Fruit fly (Drosophila melanogaster) whole organism, embryonic: Measurements from ENCODE around the gene Jon99Ciii.

Experiments
- Ada2b ChIP-seq: fragments of 200-800 bp; sonication (Bioruptor generic); IDR thresholded peaks from 2 replicates; pipeline ENCODE4 v1.3.6; 2022; ENCODE audit warnings: missing biosample characterization, missing genetic modification characterization
- CG10267 ChIP-seq: fragments of 200-800 bp; sonication (Bioruptor generic); optimal IDR thresholded peaks from 2 replicates; lab custom pipeline; 2018; ENCODE audit warnings: missing biosample characterization, mild to moderate bottlenecking, missing genetic modification characterization, moderate library complexity
- CG11093 ChIP-seq: fragments of 200-800 bp; sonication (Bioruptor generic); IDR thresholded peaks from 3 replicates; pipeline ENCODE4 v1.3.6; 2022; ENCODE audit warnings: missing biosample characterization, missing genetic modification characterization
- CG11398 ChIP-seq: fragments of 200-800 bp; sonication (Bioruptor generic); optimal IDR thresholded peaks from 2 replicates; lab custom pipeline; 2016; ENCODE audit warnings: missing biosample characterization, missing genetic modification characterization
- CG11696 ChIP-seq: fragments of 200-800 bp; sonication (Bioruptor generic); IDR thresholded peaks from 2 replicates; pipeline ENCODE4 v1.3.6; 2022; ENCODE audit warnings: missing biosample characterization, missing genetic modification characterization
- CG12104 ChIP-seq: fragments of 200-800 bp; sonication (Bioruptor generic); optimal IDR thresholded peaks from 3 replicates; lab custom pipeline; 2016; ENCODE audit warnings: missing biosample characterization, missing genetic modification characterization
- CG12659 ChIP-seq: fragments of 200-800 bp; sonication (Bioruptor generic); optimal IDR thresholded peaks from 3 replicates; lab custom pipeline; 2017; ENCODE audit warnings: mild to moderate bottlenecking, missing biosample characterization, missing genetic modification reagents, missing genetic modification characterization
- CG13287 ChIP-seq: fragments of 200-800 bp; sonication (Bioruptor generic); IDR thresholded peaks from 2 replicates; pipeline ENCODE4 v1.3.6; 2022; ENCODE audit warnings: missing biosample characterization, missing genetic modification characterization; ENCODE audit not compliant: partially characterized antibody
- CG13775 ChIP-seq: fragments of 200-800 bp; sonication (Bioruptor generic); optimal IDR thresholded peaks from 3 replicates; lab custom pipeline; 2017; ENCODE audit warnings: missing biosample characterization, mild to moderate bottlenecking, missing genetic modification characterization
- CG14965 ChIP-seq: fragments of 200-800 bp; sonication (Bioruptor generic); optimal IDR thresholded peaks from 2 replicates; lab custom pipeline; 2016; ENCODE audit warnings: missing biosample characterization, missing genetic modification characterization, borderline replicate concordance
- CG15011 ChIP-seq: fragments of 200-800 bp; sonication (Bioruptor generic); optimal IDR thresholded peaks from 3 replicates; lab custom pipeline; 2018; ENCODE audit warnings: missing biosample characterization, mild to moderate bottlenecking, missing genetic modification characterization
- CG15269 ChIP-seq: fragments of 200-800 bp; sonication (Bioruptor generic); optimal IDR thresholded peaks from 2 replicates; lab custom pipeline; 2018; ENCODE audit warnings: missing biosample characterization, mild to moderate bottlenecking, missing genetic modification characterization, moderate library complexity
- CG16815 ChIP-seq: fragments of 200-800 bp; sonication (Bioruptor generic); optimal IDR thresholded peaks from 3 replicates; lab custom pipeline; 2017; ENCODE audit warnings: missing biosample characterization, mild to moderate bottlenecking, missing genetic modification characterization
- CG18764 ChIP-seq: fragments of 200-800 bp; sonication (Bioruptor generic); optimal IDR thresholded peaks from 3 replicates; lab custom pipeline; 2016; ENCODE audit warnings: missing biosample characterization, missing genetic modification characterization
- CG2120 ChIP-seq: fragments of 200-800 bp; sonication (Bioruptor generic); optimal IDR thresholded peaks from 3 replicates; lab custom pipeline; 2016; ENCODE audit warnings: missing biosample characterization, missing genetic modification characterization
- CG2129 ChIP-seq: fragments of 200-800 bp; sonication (Bioruptor generic); IDR thresholded peaks from 2 replicates; pipeline ENCODE4 v1.3.6; 2022; ENCODE audit warnings: missing biosample characterization, missing genetic modification characterization; ENCODE audit not compliant: partially characterized antibody
- CG5180 ChIP-seq: fragments of 200-800 bp; sonication (Bioruptor generic); optimal IDR thresholded peaks from 3 replicates; lab custom pipeline; 2017; ENCODE audit warnings: missing biosample characterization, missing genetic modification characterization, mild to moderate bottlenecking, moderate library complexity, missing genetic modification reagents
- CG6654 ChIP-seq: fragments of 200-800 bp; sonication (Bioruptor generic); optimal IDR thresholded peaks from 2 replicates; lab custom pipeline; 2017; ENCODE audit warnings: missing biosample characterization, mild to moderate bottlenecking, missing genetic modification characterization
- CG6765 ChIP-seq: fragments of 200-800 bp; sonication (Bioruptor generic); optimal IDR thresholded peaks from 3 replicates; lab custom pipeline; 2017; ENCODE audit warnings: missing biosample characterization, mild to moderate bottlenecking, missing genetic modification characterization
- CG7556 ChIP-seq: fragments of 200-800 bp; sonication (Bioruptor generic); optimal IDR thresholded peaks from 2 replicates; lab custom pipeline; 2017; ENCODE audit warnings: missing biosample characterization, mild to moderate bottlenecking, missing genetic modification characterization
- CG8089 ChIP-seq: fragments of 200-800 bp; sonication (Bioruptor generic); optimal IDR thresholded peaks from 3 replicates; lab custom pipeline; 2016; ENCODE audit warnings: missing biosample characterization, missing genetic modification characterization
- CG8765 ChIP-seq: fragments of 200-800 bp; sonication (Bioruptor generic); IDR thresholded peaks from 2 replicates; pipeline ENCODE4 v1.3.6; 2022; ENCODE audit warnings: missing biosample characterization, missing genetic modification characterization
- CG9609 ChIP-seq: fragments of 200-800 bp; sonication (Bioruptor generic); optimal IDR thresholded peaks from 3 replicates; lab custom pipeline; 2016; ENCODE audit warnings: missing biosample characterization, missing genetic modification characterization
- Deaf1 ChIP-seq: fragments of 200-800 bp; optimal IDR thresholded peaks from 3 replicates; lab custom pipeline; 2019; ENCODE audit warnings: missing biosample characterization, mild to moderate bottlenecking, missing genetic modification characterization, moderate library complexity
- ERR ChIP-seq: fragments of 200-800 bp; sonication (Bioruptor generic); optimal IDR thresholded peaks from 2 replicates; lab custom pipeline; 2016; ENCODE audit warnings: missing biosample characterization, missing genetic modification characterization
- Gug ChIP-seq: fragments of 200-800 bp; sonication (Bioruptor generic); IDR thresholded peaks from 4 replicates; pipeline ENCODE4 v1.3.6; 2022; ENCODE audit warnings: missing biosample characterization, missing genetic modification characterization
- HHEX ChIP-seq: fragments of 200-800 bp; sonication (Bioruptor generic); optimal IDR thresholded peaks from 3 replicates; lab custom pipeline; 2017; ENCODE audit warnings: missing biosample characterization, mild to moderate bottlenecking, missing genetic modification characterization, missing genetic modification reagents
- Hmx ChIP-seq: fragments of 200-800 bp; sonication (Bioruptor generic); optimal IDR thresholded peaks from 2 replicates; lab custom pipeline; 2016; ENCODE audit warnings: missing biosample characterization, missing genetic modification characterization
- Hr51 ChIP-seq, 2 experiments: fragments of 200-800 bp; sonication (Bioruptor generic); optimal IDR thresholded peaks; 2 replicates in 1 of 2; 3 replicates in 1 of 2; lab custom pipeline; 2016 to 2018; ENCODE audit warnings: missing biosample characterization in 2 of 2, missing genetic modification characterization in 2 of 2, mild to moderate bottlenecking in 1 of 2, moderate library complexity in 1 of 2
- Mad ChIP-seq: fragments of 200-800 bp; sonication (Bioruptor generic); optimal IDR thresholded peaks from 2 replicates; lab custom pipeline; 2016; ENCODE audit warnings: missing biosample characterization, missing genetic modification characterization
- Med ChIP-seq: fragments of 200-800 bp; sonication (Bioruptor generic); peaks from one replicate; lab custom pipeline; 2016; ENCODE audit warnings: missing biosample characterization, missing genetic modification characterization, mild to moderate bottlenecking, inconsistent platforms, moderate library complexity
- Myb ChIP-seq: fragments of 200-800 bp; sonication (Bioruptor generic); optimal IDR thresholded peaks from 2 replicates; lab custom pipeline; 2016; ENCODE audit warnings: missing biosample characterization, missing genetic modification characterization
- NFAT ChIP-seq: fragments of 200-800 bp; sonication (Bioruptor generic); IDR thresholded peaks from 2 replicates; pipeline ENCODE4 v1.3.6; 2022; ENCODE audit warnings: missing biosample characterization, missing genetic modification characterization
- Nf-YA ChIP-seq: fragments of 200-800 bp; sonication (Bioruptor generic); IDR thresholded peaks from 2 replicates; pipeline ENCODE4 v1.3.6; 2022; ENCODE audit warnings: missing biosample characterization, missing genetic modification characterization
- NfI ChIP-seq: fragments of 200-800 bp; sonication (Bioruptor generic); optimal IDR thresholded peaks from 3 replicates; lab custom pipeline; 2018; ENCODE audit warnings: missing biosample characterization, mild to moderate bottlenecking, missing genetic modification characterization, moderate library complexity
- Sry-β ChIP-seq: fragments of 200-800 bp; sonication (Bioruptor generic); optimal IDR thresholded peaks from 2 replicates; lab custom pipeline; 2018; ENCODE audit warnings: missing biosample characterization, mild to moderate bottlenecking, missing genetic modification characterization, moderate library complexity
- Sry-δ ChIP-seq: fragments of 200-800 bp; sonication (Bioruptor generic); optimal IDR thresholded peaks from 2 replicates; lab custom pipeline; 2016; ENCODE audit warnings: missing biosample characterization, missing genetic modification characterization
- ato ChIP-seq: fragments of 200-800 bp; sonication (Bioruptor generic); IDR thresholded peaks from 2 replicates; pipeline ENCODE4 v1.3.6; 2022; ENCODE audit warnings: missing biosample characterization, missing genetic modification characterization; ENCODE audit not compliant: partially characterized antibody
- bowl ChIP-seq: fragments of 200-800 bp; sonication (Bioruptor generic); IDR thresholded peaks from 2 replicates; pipeline ENCODE4 v1.3.6; 2022; ENCODE audit warnings: missing biosample characterization, missing genetic modification characterization
- cato ChIP-seq: fragments of 200-800 bp; sonication (Bioruptor generic); optimal IDR thresholded peaks from 2 replicates; lab custom pipeline; 2016; ENCODE audit warnings: missing biosample characterization, missing genetic modification characterization, borderline replicate concordance
- crol ChIP-seq: fragments of 200-800 bp; sonication (Bioruptor generic); IDR thresholded peaks from 2 replicates; pipeline ENCODE4 v1.3.6; 2022; ENCODE audit warnings: missing biosample characterization, missing genetic modification characterization
- esg ChIP-seq: fragments of 200-800 bp; sonication (Bioruptor generic); conservative IDR thresholded peaks from 2 replicates; pipeline ENCODE4 v1.3.6; 2022; ENCODE audit warnings: missing biosample characterization, missing genetic modification characterization
- ewg ChIP-seq: fragments of 200-800 bp; sonication (Bioruptor generic); optimal IDR thresholded peaks from 3 replicates; lab custom pipeline; 2017; ENCODE audit warnings: mild to moderate bottlenecking, missing biosample characterization, missing genetic modification reagents, missing genetic modification characterization
- her ChIP-seq: fragments of 200-800 bp; sonication (Bioruptor generic); optimal IDR thresholded peaks from 2 replicates; lab custom pipeline; 2016; ENCODE audit warnings: missing biosample characterization, missing genetic modification characterization
- hth ChIP-seq: fragments of >200 bp; optimal IDR thresholded peaks from 2 replicates; lab custom pipeline; 2017; ENCODE audit warnings: inconsistent platforms
- ind ChIP-seq: fragments of 200-800 bp; sonication (Bioruptor generic); optimal IDR thresholded peaks from 3 replicates; lab custom pipeline; 2016; ENCODE audit warnings: missing biosample characterization, missing genetic modification characterization
- ken ChIP-seq: fragments of 200-800 bp; sonication (Bioruptor generic); IDR thresholded peaks from 3 replicates; pipeline ENCODE4 v1.3.6; 2022; ENCODE audit warnings: missing biosample characterization, missing genetic modification characterization
- nau ChIP-seq: fragments of 200-800 bp; sonication (Bioruptor generic); optimal IDR thresholded peaks from 3 replicates; lab custom pipeline; 2017; ENCODE audit warnings: missing biosample characterization, mild to moderate bottlenecking, missing genetic modification characterization, missing genetic modification reagents
- nerfin-1 ChIP-seq: fragments of 200-800 bp; sonication (Bioruptor generic); optimal IDR thresholded peaks from 3 replicates; lab custom pipeline; 2019; ENCODE audit warnings: missing biosample characterization, mild to moderate bottlenecking, missing genetic modification characterization, moderate library complexity
- row ChIP-seq: fragments of 200-800 bp; sonication (Bioruptor generic); IDR thresholded peaks from 3 replicates; pipeline ENCODE4 v1.3.6; 2022; ENCODE audit warnings: missing biosample characterization, missing genetic modification characterization
- sima ChIP-seq: fragments of 200-800 bp; sonication (Bioruptor generic); optimal IDR thresholded peaks from 2 replicates; lab custom pipeline; 2016; ENCODE audit warnings: missing biosample characterization, missing genetic modification characterization
- slbo ChIP-seq: fragments of 200-800 bp; sonication (Bioruptor generic); IDR thresholded peaks from 2 replicates; pipeline ENCODE4 v1.3.6; 2022; ENCODE audit warnings: missing biosample characterization, missing genetic modification characterization

Jon99Ciii gene

DNA sequence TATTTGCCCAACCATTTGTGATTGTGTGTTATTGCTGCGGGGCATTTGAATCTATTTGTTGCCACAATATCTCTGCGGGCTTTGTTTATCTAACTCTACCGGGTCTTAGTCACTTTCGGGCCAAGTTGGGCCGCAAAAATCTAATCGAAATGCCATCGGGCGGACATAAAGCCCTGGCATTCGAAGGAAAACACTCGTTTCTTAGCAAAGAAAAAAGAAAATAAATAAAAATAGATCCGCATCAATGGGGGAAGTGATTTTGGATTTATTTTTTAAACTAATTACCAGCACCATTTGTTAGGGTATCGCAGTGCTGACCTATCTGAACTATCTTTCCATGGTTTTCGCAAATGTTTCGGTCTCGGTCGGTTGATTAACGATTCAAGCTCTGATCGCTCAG lies 23.4 kb upstream of the Jon99Ciii start (continued):
- TF ChIP-seq CG16815: no peak
- TF ChIP-seq ind (GFP tag; lab: Kevin White, UChicago): no peak
- no peak for TF ChIP-seq CG7556 (GFP tag; lab: Kevin White, UChicago)
- TF ChIP-seq Deaf1 (tag; lab: Kevin White, UChicago): no peak
- peak; percentile 56 for TF ChIP-seq slbo (GFP tag; lab: Robert Waterston, UW)
- no peak for TF ChIP-seq Gug
- no peak for TF ChIP-seq CG5180 (GFP tag; lab: Kevin White, UChicago)
- TF ChIP-seq CG15269 (tag; lab: Kevin White, UChicago): peak; percentile 5
- no peak for TF ChIP-seq CG18764 (GFP tag; lab: Kevin White, UChicago)
- no peak for TF ChIP-seq bowl (GFP tag; lab: Robert Waterston, UW)
- no peak for TF ChIP-seq CG11398 (GFP tag; lab: Kevin White, UChicago)
- TF ChIP-seq nerfin-1: no peak
- no peak for TF ChIP-seq CG11696 (GFP tag; lab: Robert Waterston, UW)
- TF ChIP-seq CG2120: peak; percentile 53
- TF ChIP-seq CG8089 (GFP tag; lab: Kevin White, UChicago): no peak
- TF ChIP-seq ato (GFP tag; lab: Robert Waterston, UW): no peak
- no peak for TF ChIP-seq Sry-β (GFP tag; lab: Kevin White, UChicago)
- TF ChIP-seq Nf-YA (GFP tag; lab: Robert Waterston, UW): no peak
- TF ChIP-seq ERR (GFP tag; lab: Kevin White, UChicago): no peak
- TF ChIP-seq NFAT: peak; percentile 19; the same call in 1 of the 2 replicates
- TF ChIP-seq Hr51 (GFP tag; optimal IDR thresholded peaks at IDR 0.05; lab: Kevin White, UChicago): no peak
- TF ChIP-seq CG6654 (GFP tag; lab: Kevin White, UChicago): no peak
- TF ChIP-seq Myb: no peak
- no peak for TF ChIP-seq CG15011
- TF ChIP-seq CG11093 (GFP tag; lab: Robert Waterston, UW): no peak
- TF ChIP-seq NfI (GFP tag; lab: Kevin White, UChicago): no peak
- TF ChIP-seq ewg (GFP tag; lab: Kevin White, UChicago): no peak
- peak; percentile 42; the same call in 2 of the 3 replicates for TF ChIP-seq row
- TF ChIP-seq her (GFP tag; lab: Kevin White, UChicago): no peak
- TF ChIP-seq CG9609 (GFP tag; lab: Kevin White, UChicago): no peak
- no peak for TF ChIP-seq Ada2b (GFP tag; lab: Robert Waterston, UW)
- TF ChIP-seq CG6765: no peak
- no peak for TF ChIP-seq CG13775
- no peak for TF ChIP-seq Hmx (GFP tag; lab: Kevin White, UChicago)
- TF ChIP-seq CG10267 (tag; lab: Kevin White, UChicago): no peak
- TF ChIP-seq CG12104 (GFP tag; lab: Kevin White, UChicago): no peak
- no peak for TF ChIP-seq CG8765 (GFP tag; lab: Robert Waterston, UW)
- TF ChIP-seq CG13287 (GFP tag; lab: Robert Waterston, UW): no peak
- peak; percentile 83 for TF ChIP-seq Med (GFP tag; lab: Kevin White, UChicago)
- TF ChIP-seq nau: no peak
- TF ChIP-seq CG14965: no peak
- no peak for TF ChIP-seq ken (GFP tag; lab: Robert Waterston, UW)
- no peak for TF ChIP-seq cato (GFP tag; lab: Kevin White, UChicago)
- no peak for TF ChIP-seq sima (GFP tag; lab: Kevin White, UChicago)
- no peak for TF ChIP-seq Sry-δ (GFP tag; lab: Kevin White, UChicago)
- TF ChIP-seq HHEX (GFP tag; lab: Kevin White, UChicago): no peak
- TF ChIP-seq CG2129 (GFP tag; lab: Robert Waterston, UW): no peak
- TF ChIP-seq crol: no peak
- no peak for TF ChIP-seq CG12659 (GFP tag; lab: Kevin White, UChicago)
- TF ChIP-seq esg: 0 out of 2 replicates have a peak, but pooled peaks have one; percentile 10
- TF ChIP-seq Mad: no peak
- no peak for TF ChIP-seq hth (lab: Kevin White, UChicago)
